Fruit fly (Drosophila melanogaster) whole organism, embryonic: ENCODE measurements around the gene CG1231.

Source experiments
- Awh ChIP-seq: fragments of 200-800 bp; sonication (Bioruptor generic); IDR thresholded peaks from 2 replicates; pipeline ENCODE4, ENCODE4 v1.3.6; 2022; ENCODE audit warnings: missing biosample characterization, missing genetic modification characterization
- CG10979 ChIP-seq: fragments of 200-800 bp; sonication (Bioruptor generic); optimal IDR thresholded peaks from 2 replicates; lab custom pipeline; 2018; ENCODE audit warnings: missing biosample characterization, mild to moderate bottlenecking, missing genetic modification characterization, moderate library complexity
- CG12659 ChIP-seq: fragments of 200-800 bp; sonication (Bioruptor generic); optimal IDR thresholded peaks from 3 replicates; lab custom pipeline; 2017; ENCODE audit warnings: mild to moderate bottlenecking, missing biosample characterization, missing genetic modification reagents, missing genetic modification characterization
- CG13287 ChIP-seq: fragments of 200-800 bp; sonication (Bioruptor generic); IDR thresholded peaks from 2 replicates; pipeline ENCODE4 v1.3.6; 2022; ENCODE audit warnings: missing biosample characterization, missing genetic modification characterization; ENCODE audit not compliant: partially characterized antibody
- CG13296 ChIP-seq: fragments of 200-800 bp; sonication (Bioruptor generic); optimal IDR thresholded peaks from 3 replicates; lab custom pipeline; 2018; ENCODE audit warnings: missing biosample characterization, mild to moderate bottlenecking, missing genetic modification characterization
- CG16813 ChIP-seq: fragments of 200-800 bp; sonication (Bioruptor generic); IDR thresholded peaks from 3 replicates; pipeline ENCODE4 v1.3.6; 2022; ENCODE audit warnings: missing biosample characterization, missing genetic modification characterization; ENCODE audit not compliant: partially characterized antibody
- CG17802 ChIP-seq: fragments of 200-800 bp; sonication (Bioruptor generic); optimal IDR thresholded peaks from 2 replicates; lab custom pipeline; 2018; ENCODE audit warnings: missing biosample characterization, mild to moderate bottlenecking, missing genetic modification characterization, moderate library complexity
- CG17829 ChIP-seq: fragments of 200-800 bp; optimal IDR thresholded peaks from 2 replicates; lab custom pipeline; 2019; ENCODE audit warnings: missing biosample characterization, mild to moderate bottlenecking, missing genetic modification characterization, moderate library complexity
- CG2199 ChIP-seq: fragments of 200-800 bp; sonication (Bioruptor generic); IDR thresholded peaks from 3 replicates; pipeline ENCODE4 v1.3.6; 2022; ENCODE audit warnings: missing biosample characterization, missing genetic modification characterization
- CG30020 ChIP-seq: fragments of 200-800 bp; optimal IDR thresholded peaks from 2 replicates; lab custom pipeline; 2019; ENCODE audit warnings: missing biosample characterization, mild to moderate bottlenecking, missing genetic modification characterization, moderate library complexity
- CG31224 ChIP-seq: fragments of 200-800 bp; sonication (Bioruptor generic); IDR thresholded peaks from 2 replicates; pipeline ENCODE4 v1.3.6; 2022; ENCODE audit warnings: missing biosample characterization, missing genetic modification characterization
- CG34422 ChIP-seq: fragments of 200-800 bp; sonication (Bioruptor generic); IDR thresholded peaks from 3 replicates; pipeline ENCODE4 v1.3.6; 2022; ENCODE audit warnings: missing biosample characterization, missing genetic modification characterization
- CG3995 ChIP-seq: fragments of 200-800 bp; sonication (Bioruptor generic); optimal IDR thresholded peaks from 3 replicates; lab custom pipeline; 2016; ENCODE audit warnings: missing biosample characterization, missing genetic modification characterization
- CG4404 ChIP-seq: fragments of 200-800 bp; sonication (Bioruptor generic); IDR thresholded peaks from 2 replicates; pipeline ENCODE4 v1.3.6; 2022; ENCODE audit warnings: missing biosample characterization, missing genetic modification characterization
- CG7271 ChIP-seq: fragments of 200-800 bp; sonication (Bioruptor generic); optimal IDR thresholded peaks from 2 replicates; lab custom pipeline; 2018; ENCODE audit warnings: missing biosample characterization, mild to moderate bottlenecking, missing genetic modification characterization, moderate library complexity
- CG7786 ChIP-seq: fragments of 200-800 bp; sonication (Bioruptor generic); optimal IDR thresholded peaks from 2 replicates; lab custom pipeline; 2016; ENCODE audit warnings: missing biosample characterization, missing genetic modification characterization
- CG9215 ChIP-seq: fragments of 200-800 bp; sonication (Bioruptor generic); IDR thresholded peaks from 2 replicates; pipeline ENCODE4 v1.3.6; 2022; ENCODE audit warnings: missing biosample characterization, missing genetic modification characterization
- CG9817 ChIP-seq: fragments of 200-800 bp; sonication (Bioruptor generic); optimal IDR thresholded peaks from 2 replicates; lab custom pipeline; 2018; ENCODE audit warnings: missing biosample characterization, mild to moderate bottlenecking, missing genetic modification characterization, moderate library complexity
- CHES-1-like ChIP-seq: fragments of 200-800 bp; sonication (Bioruptor generic); optimal IDR thresholded peaks from 2 replicates; lab custom pipeline; 2016; ENCODE audit warnings: missing biosample characterization, missing genetic modification characterization
- CTCF ChIP-seq: fragments of 200-800 bp; sonication (Bioruptor generic); optimal IDR thresholded peaks from 2 replicates; lab custom pipeline; 2017; ENCODE audit warnings: missing biosample characterization, mild to moderate bottlenecking, missing genetic modification characterization, moderate library complexity
- D19A ChIP-seq: fragments of 200-800 bp; optimal IDR thresholded peaks from 3 replicates; lab custom pipeline; 2019; ENCODE audit warnings: missing biosample characterization, mild to moderate bottlenecking, missing genetic modification characterization, moderate library complexity
- D19B ChIP-seq: fragments of 200-800 bp; sonication (Bioruptor generic); optimal IDR thresholded peaks from 2 replicates; lab custom pipeline; 2017; ENCODE audit warnings: missing biosample characterization, mild to moderate bottlenecking, missing genetic modification characterization
- Dfd ChIP-seq, 2 experiments: fragments of >200 bp; optimal IDR thresholded peaks; 2 replicates each; lab custom pipeline; 2017; ENCODE audit warnings: missing biosample characterization in 2 of 2, missing genetic modification characterization in 2 of 2
- Dip2 ChIP-seq: fragments of 200-800 bp; sonication (Bioruptor generic); IDR thresholded peaks from 2 replicates; pipeline ENCODE4 v1.3.6; 2022; ENCODE audit warnings: missing biosample characterization, missing genetic modification characterization
- Dp ChIP-seq: fragments of 200-800 bp; sonication (Bioruptor generic); optimal IDR thresholded peaks from 2 replicates; lab custom pipeline; 2018; ENCODE audit warnings: missing biosample characterization, mild to moderate bottlenecking, missing genetic modification characterization, moderate library complexity
- MESR4 ChIP-seq: fragments of 200-800 bp; sonication (Bioruptor generic); optimal IDR thresholded peaks from 2 replicates; lab custom pipeline; 2018; ENCODE audit warnings: missing biosample characterization, mild to moderate bottlenecking, missing genetic modification characterization, moderate library complexity
- Mes4 ChIP-seq: fragments of 200-800 bp; sonication (Bioruptor generic); optimal IDR thresholded peaks from 2 replicates; lab custom pipeline; 2016; ENCODE audit warnings: missing biosample characterization, missing genetic modification characterization
- Taf1 ChIP-seq: fragments of 200-800 bp; sonication (Bioruptor generic); IDR thresholded peaks from 2 replicates; pipeline ENCODE4 v1.3.6; 2022; ENCODE audit warnings: missing biosample characterization, missing genetic modification characterization
- Tbp ChIP-seq: fragments of >200 bp; optimal IDR thresholded peaks from 2 replicates; lab custom pipeline; 2018; ENCODE audit warnings: missing biosample characterization, missing genetic modification characterization
- chif ChIP-seq, 2 experiments: fragments of 200-800 bp; sonication (Bioruptor generic); optimal IDR thresholded peaks; 3 replicates each; lab custom pipeline; 2016; ENCODE audit warnings: missing biosample characterization in 2 of 2, missing genetic modification characterization in 2 of 2
- chn ChIP-seq: fragments of 200-800 bp; sonication (Bioruptor generic); optimal IDR thresholded peaks from 2 replicates; lab custom pipeline; 2016; ENCODE audit warnings: missing biosample characterization, missing genetic modification characterization
- ci ChIP-seq: fragments of 200-800 bp; sonication (Bioruptor generic); IDR thresholded peaks from 3 replicates; pipeline ENCODE4 v1.3.6; 2022; ENCODE audit warnings: missing biosample characterization, missing genetic modification characterization
- corto ChIP-seq: fragments of 200-800 bp; sonication (Bioruptor generic); optimal IDR thresholded peaks from 2 replicates; lab custom pipeline; 2016; ENCODE audit warnings: missing biosample characterization, mild to moderate bottlenecking, missing genetic modification characterization, moderate library complexity
- crol ChIP-seq: fragments of 200-800 bp; sonication (Bioruptor generic); IDR thresholded peaks from 2 replicates; pipeline ENCODE4 v1.3.6; 2022; ENCODE audit warnings: missing biosample characterization, missing genetic modification characterization
- cwo ChIP-seq: fragments of 200-800 bp; sonication (Bioruptor generic); optimal IDR thresholded peaks from 3 replicates; lab custom pipeline; 2017; ENCODE audit warnings: missing biosample characterization, missing genetic modification characterization, mild to moderate bottlenecking, moderate library complexity, missing genetic modification reagents
- dati ChIP-seq: fragments of 200-800 bp; sonication (Bioruptor generic); IDR thresholded peaks from 2 replicates; pipeline ENCODE4 v1.3.6; 2022; ENCODE audit warnings: missing biosample characterization, missing genetic modification characterization
- dmrt99B ChIP-seq: fragments of 200-800 bp; sonication (Bioruptor generic); optimal IDR thresholded peaks from 2 replicates; lab custom pipeline; 2018; ENCODE audit warnings: missing biosample characterization, mild to moderate bottlenecking, missing genetic modification characterization, moderate library complexity
- fu2 ChIP-seq: fragments of 200-800 bp; sonication (Bioruptor generic); optimal IDR thresholded peaks from 2 replicates; lab custom pipeline; 2016; ENCODE audit warnings: missing biosample characterization, missing genetic modification characterization
- knrl ChIP-seq: fragments of 200-800 bp; sonication (Bioruptor generic); IDR thresholded peaks from 3 replicates; pipeline ENCODE4 v1.3.6; 2022; ENCODE audit warnings: missing biosample characterization, missing genetic modification characterization; ENCODE audit not compliant: partially characterized antibody
- luna ChIP-seq: fragments of 200-800 bp; sonication (Bioruptor generic); optimal IDR thresholded peaks from 2 replicates; lab custom pipeline; 2016; ENCODE audit warnings: missing biosample characterization, missing genetic modification characterization
- maf-S ChIP-seq: fragments of 200-800 bp; sonication (Bioruptor generic); optimal IDR thresholded peaks from 2 replicates; lab custom pipeline; 2016; ENCODE audit warnings: missing biosample characterization, missing genetic modification characterization
- mam ChIP-seq: fragments of 200-800 bp; sonication (Bioruptor generic); optimal IDR thresholded peaks from 3 replicates; lab custom pipeline; 2016; ENCODE audit warnings: missing biosample characterization, missing genetic modification characterization
- p53 ChIP-seq: fragments of 200-800 bp; sonication (Bioruptor generic); optimal IDR thresholded peaks from 2 replicates; lab custom pipeline; 2016; ENCODE audit warnings: missing biosample characterization, missing genetic modification characterization
- peb ChIP-seq: fragments of 200-800 bp; sonication (Bioruptor generic); IDR thresholded peaks from 2 replicates; pipeline ENCODE4 v1.3.6; 2022; ENCODE audit warnings: missing biosample characterization, missing genetic modification characterization
- sisA ChIP-seq: fragments of 200-800 bp; sonication (Bioruptor generic); IDR thresholded peaks from 2 replicates; pipeline ENCODE4 v1.3.6; 2022; ENCODE audit warnings: missing biosample characterization, missing genetic modification characterization
- sob ChIP-seq: fragments of 200-800 bp; sonication (Bioruptor generic); IDR thresholded peaks from 2 replicates; pipeline ENCODE4 v1.3.6; 2022; ENCODE audit warnings: missing biosample characterization, missing genetic modification characterization
- tap ChIP-seq: fragments of 200-800 bp; optimal IDR thresholded peaks from 3 replicates; lab custom pipeline; 2019; ENCODE audit warnings: missing biosample characterization, mild to moderate bottlenecking, missing genetic modification characterization, moderate library complexity
- tin ChIP-seq: fragments of 200-800 bp; sonication (Bioruptor generic); optimal IDR thresholded peaks from 3 replicates; lab custom pipeline; 2016; ENCODE audit warnings: missing biosample characterization, missing genetic modification characterization
- unpg ChIP-seq: fragments of 200-800 bp; sonication (Bioruptor generic); optimal IDR thresholded peaks from 3 replicates; lab custom pipeline; 2018; ENCODE audit warnings: missing biosample characterization, mild to moderate bottlenecking, missing genetic modification characterization, moderate library complexity
- zen ChIP-seq: fragments of 200-800 bp; sonication (Bioruptor generic); optimal IDR thresholded peaks from 3 replicates; lab custom pipeline; 2018; ENCODE audit warnings: missing biosample characterization, mild to moderate bottlenecking, missing genetic modification characterization, moderate library complexity

The CG1231 gene

DNA sequence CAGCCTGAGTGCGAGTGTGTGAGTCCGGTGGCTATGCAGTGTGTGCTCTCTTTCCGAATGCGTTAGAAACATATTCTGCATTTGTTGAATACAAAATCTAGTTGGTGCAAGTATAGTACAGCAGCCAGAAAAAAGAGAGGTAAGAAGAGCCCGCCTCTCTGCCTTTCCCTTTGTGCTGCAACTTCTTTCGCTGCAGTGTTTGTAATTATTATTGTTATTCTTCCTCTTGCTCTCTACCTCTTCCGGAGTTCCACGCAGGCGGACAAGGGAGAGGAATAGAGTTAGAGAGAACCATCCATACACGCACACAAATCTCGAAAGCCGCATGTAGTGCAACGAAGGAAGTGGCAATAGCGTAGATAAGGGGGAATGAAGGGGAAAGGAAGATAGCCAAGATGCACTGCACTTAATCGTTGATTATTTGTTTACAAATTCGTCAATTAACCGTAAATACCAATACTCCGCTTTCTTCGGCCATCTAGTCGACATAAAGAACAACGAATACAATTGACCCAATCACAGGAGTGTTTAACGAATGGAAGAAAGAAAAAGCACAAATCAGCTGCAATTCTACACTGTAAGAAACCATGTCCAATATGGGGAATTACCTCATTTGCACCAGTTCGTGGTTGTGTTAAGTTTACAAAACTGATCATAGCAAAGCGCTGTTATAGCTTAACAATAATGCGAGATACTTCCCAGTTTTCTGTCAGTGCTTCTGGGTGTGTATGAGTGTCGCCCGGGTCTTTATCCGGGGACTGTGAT is 8.4 kb upstream of the CG1231 start (continued):
- TF ChIP-seq CG16813 (GFP tag; lab: Robert Waterston, UW) (no peak), CG7786 (GFP tag; lab: Kevin White, UChicago) (peak; percentile 73), CG17829 (tag; lab: Kevin White, UChicago) (peak; percentile 81), sob (GFP tag; lab: Robert Waterston, UW) (peak; percentile 40; the same call in 1 of the 2 replicates), tin (GFP tag; lab: Kevin White, UChicago) (peak; percentile 76), CHES-1-like (peak; percentile 58), CG7271 (tag; lab: Kevin White, UChicago) (no peak), MESR4 (GFP tag; lab: Kevin White, UChicago) (no peak), CG9215 (GFP tag; lab: Robert Waterston, UW) (peak; percentile 45; the same call in 1 of the 2 replicates), tap (tag; lab: Kevin White, UChicago) (peak; percentile 62), D19B (GFP tag; lab: Kevin White, UChicago) (no peak), zen (tag; lab: Kevin White, UChicago) (peak; percentile 46), cwo (GFP tag; lab: Kevin White, UChicago) (peak; percentile 18), mam (GFP tag; lab: Kevin White, UChicago) (peak; percentile 61), CTCF (GFP tag; lab: Kevin White, UChicago) (peak; percentile 26), Dip2 (GFP tag; lab: Robert Waterston, UW) (no peak), Dfd (GFP tag; optimal IDR thresholded peaks at IDR 0.05; lab: Kevin White, UChicago) (no peak), dmrt99B (tag; lab: Kevin White, UChicago) (peak; percentile 83), CG2199 (GFP tag; lab: Robert Waterston, UW) (no peak), ci (GFP tag; lab: Robert Waterston, UW) (peak; percentile 92), crol (GFP tag; lab: Robert Waterston, UW) (peak; percentile 80), CG31224 (GFP tag; lab: Robert Waterston, UW) (no peak), Dp (GFP tag; lab: Kevin White, UChicago) (no peak), CG12659 (GFP tag; lab: Kevin White, UChicago) (peak; percentile 48), Awh (GFP tag; lab: Robert Waterston, UW) (peak; percentile 85), CG4404 (GFP tag; lab: Robert Waterston, UW) (no peak), CG17802 (tag; lab: Kevin White, UChicago) (peak; percentile 53), CG10979 (tag; lab: Kevin White, UChicago) (peak; percentile 86), fu2 (GFP tag; lab: Kevin White, UChicago) (peak; percentile 20), CG9817 (peak; percentile 44), CG3995 (GFP tag; lab: Kevin White, UChicago) (no peak), p53 (GFP tag; lab: Kevin White, UChicago) (peak; percentile 33), sisA (peak; percentile 82), unpg (GFP tag; lab: Kevin White, UChicago) (peak; percentile 70), CG13296 (GFP tag; lab: Kevin White, UChicago) (no peak), chn (GFP tag; lab: Kevin White, UChicago) (peak; percentile 74), corto (GFP tag; lab: Kevin White, UChicago) (no peak), chif (GFP tag; optimal IDR thresholded peaks at IDR 0.05; lab: Kevin White, UChicago) (peak; percentile 50 to 86), Tbp (no peak), CG34422 (GFP tag; lab: Robert Waterston, UW) (peak; percentile 67; the same call in 1 of the 3 replicates), Taf1 (GFP tag; lab: Robert Waterston, UW) (no peak), Mes4 (peak; percentile 44), peb (GFP tag; lab: Robert Waterston, UW) (peak; percentile 74), knrl (no peak), luna (GFP tag; lab: Kevin White, UChicago) (no peak), dati (GFP tag; lab: Robert Waterston, UW) (peak; percentile 73), CG13287 (no peak), CG30020 (tag; lab: Kevin White, UChicago) (no peak), maf-S (GFP tag; lab: Kevin White, UChicago) (peak; percentile 14), D19A (tag; lab: Kevin White, UChicago) (peak; percentile 71)
